Worm (Caenorhabditis elegans): ENCODE results near the gene srt-70.

Gene srt-70

DNA sequence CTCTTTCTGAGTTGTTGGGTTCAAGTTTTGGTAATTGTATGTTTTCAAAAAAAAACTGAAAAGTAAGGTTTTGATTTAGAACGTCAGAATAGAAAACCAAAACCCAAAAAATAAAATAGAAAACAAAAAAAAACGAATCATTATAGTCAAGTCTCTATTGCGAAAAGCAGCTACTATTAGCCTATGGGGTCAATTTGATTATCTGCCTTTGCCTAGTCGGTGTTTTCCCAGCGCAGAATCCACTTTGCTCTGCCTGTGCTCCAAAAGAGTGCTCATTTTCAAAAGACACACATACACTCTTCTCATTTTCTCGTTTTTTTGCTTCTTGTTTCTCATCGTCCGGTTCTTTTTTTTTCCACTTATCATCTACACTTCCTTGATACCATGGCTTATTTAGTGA lies 29.3 kb upstream of the srt-70 start:
- peak; percentile 66 for TF ChIP-seq unc-42 (tag; optimal IDR thresholded peaks at IDR 0.05)
- TF ChIP-seq hlh-15 (tag; optimal IDR thresholded peaks at IDR 0.05) = no peak

- no peak for TF ChIP-seq ref-2 (tag; optimal IDR thresholded peaks at IDR 0.05)
- no peak for TF ChIP-seq mec-3 (tag; optimal IDR thresholded peaks at IDR 0.05; ENCODE audit: borderline replicate concordance)
- no peak for TF ChIP-seq K02D7.2 (tag; optimal IDR thresholded peaks at IDR 0.05)
- no peak for TF ChIP-seq unc-86 (tag; optimal IDR thresholded peaks at IDR 0.05)
Measured at ce11 chrV:5287273-5287672, 27.9 kb upstream of the srt-70 start, which contains the start of gene Y49G5A.1. Gene Y49G5A.1, minus strand, starts transcription at chrV:5287373.

DNA sequence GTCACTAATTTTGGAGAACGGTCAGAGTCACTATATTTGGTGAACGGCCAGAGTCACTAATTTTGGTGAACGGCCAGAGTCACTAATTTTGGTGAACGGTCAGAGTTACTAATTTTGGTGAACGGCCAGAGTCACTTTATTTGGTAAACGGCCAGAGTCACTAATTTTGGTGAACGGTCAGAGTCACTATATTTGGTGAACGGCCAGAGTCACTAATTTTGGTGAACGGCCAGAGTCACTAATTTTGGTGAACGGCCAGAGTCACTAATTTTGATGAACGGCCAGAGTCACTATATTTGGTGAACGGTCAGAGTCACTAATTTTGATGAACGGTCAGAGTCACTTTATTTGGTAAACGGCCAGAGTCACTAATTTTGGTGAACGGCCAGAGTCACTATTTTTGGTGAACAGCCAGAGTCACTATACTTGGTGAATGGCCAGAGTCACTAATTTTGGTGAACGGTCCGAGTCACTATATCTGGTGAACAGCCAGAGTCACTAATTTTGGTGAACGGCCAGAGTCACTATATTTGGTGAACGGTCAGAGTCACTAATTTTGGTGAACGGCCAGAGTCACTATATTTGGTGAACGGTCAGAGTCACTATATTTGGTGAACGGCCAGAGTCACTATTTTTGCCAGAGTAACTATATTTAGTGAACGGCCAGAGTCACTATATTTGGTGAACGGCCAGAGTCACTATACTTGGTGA lies 25.1 kb upstream of the srt-70 start:
- TF ChIP-seq mec-3 (tag; optimal IDR thresholded peaks at IDR 0.05; ENCODE audit: borderline replicate concordance) (peak; percentile 62), hlh-6 (tag; optimal IDR thresholded peaks at IDR 0.05) (peak; percentile 78), elt-4 (tag; optimal IDR thresholded peaks at IDR 0.05) (peak; percentile 68), fkh-6 (tag; optimal IDR thresholded peaks at IDR 0.05) (peak; percentile 71), ceh-19 (GFP tag; optimal IDR thresholded peaks at IDR 0.05) (peak; percentile 81), ceh-6 (GFP tag; optimal IDR thresholded peaks at IDR 0.05) (peak; percentile 18), hlh-13 (GFP tag; optimal IDR thresholded peaks at IDR 0.05) (peak; percentile 58), dmd-4 (tag; optimal IDR thresholded peaks at IDR 0.05; ENCODE audit: borderline replicate concordance) (peak; percentile 91), gmeb-2 (tag; optimal IDR thresholded peaks at IDR 0.05) (peak; percentile 54), ceh-48 (tag; optimal IDR thresholded peaks at IDR 0.05) (peak; percentile 31), Y22D7AL.16 (tag; optimal IDR thresholded peaks at IDR 0.05) (peak; percentile 1), pqm-1 (tag; optimal IDR thresholded peaks at IDR 0.05) (peak; percentile 45), ztf-16 (tag; optimal IDR thresholded peaks at IDR 0.05) (peak; percentile 45), pag-3 (tag; optimal IDR thresholded peaks at IDR 0.05; ENCODE audit: borderline replicate concordance) (peak; percentile 87), ets-4 (tag; optimal IDR thresholded peaks at IDR 0.05) (peak; percentile 2), C38D4.7 (GFP tag; optimal IDR thresholded peaks at IDR 0.05) (peak; percentile 41), C08G9.2 (tag; optimal IDR thresholded peaks at IDR 0.05) (peak; percentile 35), madf-2 (tag; optimal IDR thresholded peaks at IDR 0.05) (peak; percentile 49), ceh-9 (tag; optimal IDR thresholded peaks at IDR 0.05) (peak; percentile 22), tbx-2 (tag; optimal IDR thresholded peaks at IDR 0.05) (peak; percentile 49), lim-6 (tag; optimal IDR thresholded peaks at IDR 0.05) (peak; percentile 47), sdc-2 (tag; optimal IDR thresholded peaks at IDR 0.05) (peak; percentile 11), npax-4 (tag; optimal IDR thresholded peaks at IDR 0.05) (peak; percentile 24), zip-5 (tag; optimal IDR thresholded peaks at IDR 0.05) (peak; percentile 7), sox-4 (tag; optimal IDR thresholded peaks at IDR 0.05) (peak; percentile 29)

DNA sequence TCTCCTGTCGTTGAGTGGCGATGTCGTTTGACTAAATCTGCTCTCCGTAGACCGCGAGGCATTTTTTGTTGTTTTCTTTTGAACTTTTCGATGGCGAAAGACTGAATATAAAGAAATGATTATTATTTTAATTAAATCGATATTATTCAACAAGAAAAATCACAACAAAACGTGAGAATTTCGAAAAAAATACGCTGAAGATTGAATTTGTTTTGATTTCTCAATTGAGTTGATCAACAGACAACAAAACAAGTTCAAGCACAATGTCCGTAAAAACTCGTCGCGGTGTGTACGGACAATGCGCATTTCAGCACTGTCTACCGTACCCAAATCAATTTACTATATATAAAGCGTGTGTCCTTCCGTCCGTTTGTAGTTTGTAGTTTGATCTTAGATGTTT lies 18.7 kb upstream of the srt-70 start, which contains the start of gene B0238.9:
B0238.9 (minus strand) TSS at position 101 of the 400 bp plus-strand sequence.
- TF ChIP-seq hlh-15 (tag; optimal IDR thresholded peaks at IDR 0.05) = no peak
- TF ChIP-seq ceh-45 (GFP tag; IDR thresholded peaks at IDR 0.05) = no peak
- TF ChIP-seq sox-2 (GFP tag; IDR thresholded peaks at IDR 0.05) = no peak
- TF ChIP-seq fkh-10 (GFP tag; optimal IDR thresholded peaks at IDR 0.05) = no peak
- TF ChIP-seq fkh-6 (tag; optimal IDR thresholded peaks at IDR 0.05) = no peak
- no peak for TF ChIP-seq tbx-7 (tag; optimal IDR thresholded peaks at IDR 0.05)
- TF ChIP-seq ref-2 (tag; optimal IDR thresholded peaks at IDR 0.05) = no peak
- no peak for TF ChIP-seq odd-2 (tag; optimal IDR thresholded peaks at IDR 0.05)
- TF ChIP-seq pqm-1 (tag; optimal IDR thresholded peaks at IDR 0.05) = no peak
- no peak for TF ChIP-seq dve-1 (tag; optimal IDR thresholded peaks at IDR 0.05)
- no peak for TF ChIP-seq ceh-24 (tag; optimal IDR thresholded peaks at IDR 0.05)
- TF ChIP-seq ceh-18 (tag; optimal IDR thresholded peaks at IDR 0.05) = no peak

Data from whole organism, late embryonic.